Fruit fly (Drosophila melanogaster) whole organism, pupa: ENCODE results near the gene CG32767.
A peak's percentile ranks its signal among the peaks of the same experiment; 100 is the strongest.

Experiments used
- CG10348 ChIP-seq: fragments of 200-800 bp; sonication (Bioruptor generic); IDR thresholded peaks from 2 replicates; pipeline ENCODE4 v1.3.6; 2022; ENCODE audit warnings: missing biosample characterization, missing genetic modification characterization
- CG12605 ChIP-seq: fragments of 200-800 bp; sonication (Bioruptor generic); IDR thresholded peaks from 2 replicates; pipeline ENCODE4 v1.3.6; 2022; ENCODE audit warnings: missing biosample characterization, missing genetic modification characterization
- CG13204 ChIP-seq: fragments of 200-800 bp; sonication (Bioruptor generic); optimal IDR thresholded peaks from 2 replicates; lab custom pipeline; 2018; ENCODE audit warnings: missing biosample characterization, mild to moderate bottlenecking, missing genetic modification characterization, moderate library complexity
- CG14655 ChIP-seq: fragments of 200-800 bp; sonication (Bioruptor generic); optimal IDR thresholded peaks from 3 replicates; lab custom pipeline; 2017; ENCODE audit warnings: mild to moderate bottlenecking, missing biosample characterization, missing genetic modification reagents, missing genetic modification characterization
- CG15710 ChIP-seq: fragments of 200-800 bp; sonication (Bioruptor generic); optimal IDR thresholded peaks from 2 replicates; lab custom pipeline; 2018; ENCODE audit warnings: missing biosample characterization, mild to moderate bottlenecking, missing genetic modification characterization, moderate library complexity
- CG17806 ChIP-seq: fragments of 200-800 bp; sonication (Bioruptor generic); optimal IDR thresholded peaks from 2 replicates; lab custom pipeline; 2018; ENCODE audit warnings: missing biosample characterization, mild to moderate bottlenecking, missing genetic modification characterization, moderate library complexity
- CG32121 ChIP-seq: fragments of 200-800 bp; sonication (Bioruptor generic); IDR thresholded peaks from 2 replicates; pipeline ENCODE4 v1.3.6; 2022; ENCODE audit warnings: missing biosample characterization, missing genetic modification characterization
- CG34367 ChIP-seq: fragments of 200-800 bp; sonication (Bioruptor generic); optimal IDR thresholded peaks from 2 replicates; lab custom pipeline; 2018; ENCODE audit warnings: missing biosample characterization, mild to moderate bottlenecking, missing genetic modification characterization
- CG4496 ChIP-seq: fragments of 200-800 bp; sonication (Bioruptor generic); IDR thresholded peaks from 3 replicates; pipeline ENCODE4 v1.3.6; 2022; ENCODE audit warnings: missing biosample characterization, missing genetic modification characterization
- CG8159 ChIP-seq: fragments of 200-800 bp; sonication (Bioruptor generic); optimal IDR thresholded peaks from 3 replicates; lab custom pipeline; 2018; ENCODE audit warnings: missing biosample characterization, mild to moderate bottlenecking, missing genetic modification characterization, moderate library complexity
- CG8301 ChIP-seq: fragments of 200-800 bp; sonication (Bioruptor generic); optimal IDR thresholded peaks from 2 replicates; lab custom pipeline; 2018; ENCODE audit warnings: missing biosample characterization, mild to moderate bottlenecking, missing genetic modification characterization
- CG9948 ChIP-seq: fragments of 200-800 bp; sonication (Bioruptor generic); optimal IDR thresholded peaks from 2 replicates; lab custom pipeline; 2018; ENCODE audit warnings: missing biosample characterization, mild to moderate bottlenecking, missing genetic modification characterization, moderate library complexity
- D1 ChIP-seq: fragments of 200-800 bp; sonication (Bioruptor generic); optimal IDR thresholded peaks from 2 replicates; lab custom pipeline; 2018; ENCODE audit warnings: missing biosample characterization, mild to moderate bottlenecking, missing genetic modification characterization, moderate library complexity
- EcR ChIP-seq: fragments of 200-800 bp; sonication (Bioruptor generic); optimal IDR thresholded peaks from 3 replicates; lab custom pipeline; 2019; ENCODE audit warnings: missing biosample characterization, missing genetic modification characterization, mild to moderate bottlenecking, moderate library complexity, missing genetic modification reagents
- Ets98B ChIP-seq: fragments of 200-800 bp; sonication (Bioruptor generic); IDR thresholded peaks from 2 replicates; pipeline ENCODE4 v1.3.6; 2022; ENCODE audit warnings: missing biosample characterization, missing genetic modification characterization
- Pif1A ChIP-seq: fragments of 200-800 bp; sonication (Bioruptor generic); optimal IDR thresholded peaks from 3 replicates; lab custom pipeline; 2016; ENCODE audit warnings: missing biosample characterization, missing genetic modification characterization
- Pif1B ChIP-seq: fragments of 200-800 bp; sonication (Bioruptor generic); optimal IDR thresholded peaks from 3 replicates; lab custom pipeline; 2016; ENCODE audit warnings: missing biosample characterization, missing genetic modification characterization
- Snoo ChIP-seq: fragments of 200-800 bp; sonication (Bioruptor generic); optimal IDR thresholded peaks from 3 replicates; lab custom pipeline; 2017; ENCODE audit warnings: missing biosample characterization, mild to moderate bottlenecking, missing genetic modification characterization, inconsistent platforms
- fd96Ca ChIP-seq: fragments of 200-800 bp; sonication (Bioruptor generic); IDR thresholded peaks from 3 replicates; pipeline ENCODE4 v1.3.6; 2022; ENCODE audit warnings: missing biosample characterization, missing genetic modification characterization
- gl ChIP-seq: fragments of 200-800 bp; sonication (Bioruptor generic); optimal IDR thresholded peaks from 2 replicates; lab custom pipeline; 2018; ENCODE audit warnings: missing biosample characterization, mild to moderate bottlenecking, missing genetic modification characterization
- rn ChIP-seq: fragments of 200-800 bp; sonication (Bioruptor generic); IDR thresholded peaks from 2 replicates; pipeline ENCODE4 v1.3.6; 2022; ENCODE audit warnings: missing biosample characterization, missing genetic modification characterization

Gene CG32767

DNA sequence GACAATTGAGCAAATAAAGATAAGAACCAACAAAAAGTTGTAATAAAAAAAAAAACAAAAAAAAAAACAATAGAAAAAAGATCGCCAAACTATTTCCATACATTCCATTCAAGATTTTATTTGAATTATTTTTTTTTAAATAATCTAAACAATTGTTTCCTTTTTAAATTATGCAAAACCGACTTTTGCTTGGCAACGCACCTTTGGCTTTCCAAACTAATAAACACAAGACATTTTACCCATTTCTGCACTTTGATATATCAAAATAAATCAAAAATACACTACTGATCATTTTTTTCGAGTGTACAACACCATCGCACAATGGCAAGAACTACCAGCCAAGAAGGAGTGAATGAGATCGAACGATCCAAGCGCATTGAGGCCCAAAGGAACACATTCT is 39.4 kb downstream of the CG32767 start:
- TF ChIP-seq CG8301 (tag; lab: Kevin White, UChicago) = peak; percentile 80
- TF ChIP-seq CG15710 = peak; percentile 73
- no peak for TF ChIP-seq CG32121
- no peak for TF ChIP-seq gl
- peak; percentile 82 for TF ChIP-seq CG8159 (tag; lab: Kevin White, UChicago)
- TF ChIP-seq CG34367 (tag; lab: Kevin White, UChicago) = peak; percentile 81
- peak; percentile 60 for TF ChIP-seq Pif1A (GFP tag; lab: Kevin White, UChicago)
- peak; percentile 84 for TF ChIP-seq CG17806 (tag; lab: Kevin White, UChicago)
- peak; percentile 68 for TF ChIP-seq Pif1B (GFP tag; lab: Kevin White, UChicago)
- peak; percentile 77 for TF ChIP-seq D1
- TF ChIP-seq CG14655 = peak; percentile 93
- TF ChIP-seq CG4496 (GFP tag; lab: Robert Waterston, UW) = no peak; the same call in 2 of the 3 replicates
- peak; percentile 57 for TF ChIP-seq Snoo
- 0 out of 3 replicates have a peak, but pooled peaks have one; percentile 44 for TF ChIP-seq fd96Ca (GFP tag; lab: Robert Waterston, UW)
- peak; percentile 91 for TF ChIP-seq CG9948 (tag; lab: Kevin White, UChicago)
- no peak for TF ChIP-seq rn (GFP tag; lab: Robert Waterston, UW)
- TF ChIP-seq CG13204 (GFP tag; lab: Kevin White, UChicago) = peak; percentile 38

DNA sequence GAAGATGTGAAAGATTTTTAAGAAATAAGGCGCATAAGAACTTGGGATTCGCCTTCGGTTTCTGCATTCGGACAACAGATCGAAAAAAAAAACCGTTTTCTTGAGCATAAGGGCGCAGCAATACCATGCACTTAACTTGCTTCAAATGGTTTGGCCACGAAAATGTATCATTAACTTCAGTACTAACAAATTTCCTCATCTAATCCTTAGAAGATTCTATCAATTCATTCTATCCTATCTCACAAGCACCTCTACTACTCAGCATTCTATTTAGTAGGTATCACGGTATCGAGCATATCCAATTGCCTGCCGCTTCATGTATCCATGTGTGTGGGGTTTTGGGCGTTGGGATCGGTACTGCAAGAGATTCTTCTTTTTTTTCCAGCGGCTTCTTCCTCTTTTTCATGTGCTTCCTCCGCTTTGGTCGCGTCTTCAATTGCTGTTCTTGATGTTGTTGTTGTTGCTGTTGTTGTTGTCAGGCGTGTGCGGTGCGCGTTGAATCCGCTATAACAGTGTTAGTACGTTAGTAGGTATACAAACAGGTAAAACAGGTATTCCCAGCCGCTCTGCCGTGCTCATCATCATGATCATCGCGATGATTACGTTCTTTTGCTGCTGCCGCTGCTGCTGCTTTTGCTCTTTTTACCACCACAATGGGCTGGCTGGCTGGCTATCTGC is 40.0 kb downstream of the CG32767 start:
- peak; percentile 71 for TF ChIP-seq CG8159 (tag; lab: Kevin White, UChicago)
- TF ChIP-seq Pif1B (GFP tag; lab: Kevin White, UChicago) = peak; percentile 3
- no peak for TF ChIP-seq CG4496 (GFP tag; lab: Robert Waterston, UW)
- peak; percentile 72 for TF ChIP-seq CG17806 (tag; lab: Kevin White, UChicago)
- no peak for TF ChIP-seq CG10348
- TF ChIP-seq CG15710 = peak; percentile 55
- peak; percentile 36 for TF ChIP-seq Pif1A (GFP tag; lab: Kevin White, UChicago)
- TF ChIP-seq gl = peak; percentile 32
- peak; percentile 53 for TF ChIP-seq Snoo
- TF ChIP-seq D1 = peak; percentile 27
- peak; percentile 65 for TF ChIP-seq CG8301 (tag; lab: Kevin White, UChicago)
- TF ChIP-seq CG12605 (GFP tag; lab: Robert Waterston, UW) = no peak
- TF ChIP-seq CG14655 = peak; percentile 81
- TF ChIP-seq CG34367 (tag; lab: Kevin White, UChicago) = peak; percentile 63
- no peak for TF ChIP-seq fd96Ca (GFP tag; lab: Robert Waterston, UW)
- TF ChIP-seq CG9948 (tag; lab: Kevin White, UChicago) = peak; percentile 79

DNA sequence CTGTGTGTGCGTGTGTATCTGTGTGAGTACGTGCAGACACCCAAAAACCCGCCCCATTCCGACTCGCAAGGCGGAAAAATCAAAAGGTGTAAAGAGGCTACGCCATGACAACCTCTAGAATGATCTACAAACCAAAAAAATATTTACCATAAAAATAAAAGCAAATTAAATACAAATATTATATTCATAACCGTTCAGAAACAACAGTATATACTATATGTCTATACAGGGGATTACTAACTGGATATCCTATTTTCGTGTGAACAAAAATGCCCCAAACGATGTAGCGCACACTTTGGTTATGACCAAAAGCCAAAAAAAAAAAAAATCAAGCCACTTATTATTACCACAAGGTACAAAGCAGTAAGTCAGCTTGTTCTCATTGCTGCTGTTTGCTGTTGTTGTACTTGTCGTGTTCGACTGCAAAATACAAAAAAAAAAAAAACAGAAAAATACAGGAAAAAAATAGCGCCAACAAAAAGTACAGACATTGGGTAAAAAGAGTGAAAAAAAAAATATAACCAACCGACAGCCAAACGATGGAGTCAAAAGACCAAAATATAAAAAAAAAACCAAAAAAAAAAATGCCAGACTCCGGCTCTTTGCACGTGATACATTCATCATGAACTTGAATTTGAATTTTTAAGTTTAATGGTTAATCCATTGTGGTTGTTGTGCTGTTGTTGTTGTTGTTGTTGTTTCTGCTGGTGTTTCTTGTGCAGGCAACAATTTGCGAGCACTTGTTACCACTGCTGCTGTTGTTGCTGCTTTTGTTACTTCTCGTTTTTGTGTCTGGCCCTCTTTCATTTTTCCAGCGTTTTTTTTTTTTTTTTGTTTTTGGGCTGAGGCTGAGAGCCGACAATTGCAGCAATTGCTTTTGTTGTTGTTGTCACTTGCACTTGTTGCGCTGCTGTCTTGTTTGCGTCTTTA is 42.8 kb downstream of the CG32767 start:
- TF ChIP-seq CG14655 (peak; percentile 74), CG12605 (GFP tag; lab: Robert Waterston, UW) (peak; percentile 64), CG9948 (tag; lab: Kevin White, UChicago) (peak; percentile 49), CG8159 (tag; lab: Kevin White, UChicago) (peak; percentile 58), CG32121 (peak; percentile 89), gl (no peak), Snoo (peak; percentile 81), D1 (no peak), EcR (GFP tag; lab: Kevin White, UChicago) (no peak), fd96Ca (GFP tag; lab: Robert Waterston, UW) (peak; percentile 83), CG4496 (GFP tag; lab: Robert Waterston, UW) (peak; percentile 88), Ets98B (GFP tag; lab: Robert Waterston, UW) (peak; percentile 79), CG10348 (peak; percentile 72), CG13204 (GFP tag; lab: Kevin White, UChicago) (no peak), CG17806 (tag; lab: Kevin White, UChicago) (peak; percentile 54), CG34367 (tag; lab: Kevin White, UChicago) (peak; percentile 37), rn (GFP tag; lab: Robert Waterston, UW) (peak; percentile 55; the same call in 1 of the 2 replicates), Pif1A (GFP tag; lab: Kevin White, UChicago) (peak; percentile 82), CG15710 (peak; percentile 40), Pif1B (GFP tag; lab: Kevin White, UChicago) (peak; percentile 82), CG8301 (tag; lab: Kevin White, UChicago) (peak; percentile 63)

DNA sequence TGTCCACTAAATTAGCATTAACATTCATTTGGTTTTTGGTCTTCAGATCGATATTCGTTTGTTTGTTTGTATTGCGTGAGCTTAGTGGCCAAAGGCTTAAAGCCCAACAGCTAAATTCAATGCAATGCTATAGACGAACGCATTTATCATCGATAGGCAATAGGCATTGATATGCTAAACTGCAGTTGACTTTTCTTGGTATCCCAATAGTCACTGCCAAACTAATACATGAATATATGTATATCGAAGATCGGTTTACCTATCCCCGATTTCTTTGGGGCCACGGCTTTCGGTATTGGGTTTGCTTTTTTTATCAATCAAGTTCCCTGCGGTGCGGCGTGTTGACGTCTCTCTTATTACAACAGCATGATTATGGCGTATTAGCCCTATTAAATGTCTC is 44.5 kb downstream of the CG32767 start:
- TF ChIP-seq CG17806 (tag; lab: Kevin White, UChicago) = no peak
- TF ChIP-seq EcR (GFP tag; lab: Kevin White, UChicago) = no peak
- no peak for TF ChIP-seq Ets98B (GFP tag; lab: Robert Waterston, UW)

DNA sequence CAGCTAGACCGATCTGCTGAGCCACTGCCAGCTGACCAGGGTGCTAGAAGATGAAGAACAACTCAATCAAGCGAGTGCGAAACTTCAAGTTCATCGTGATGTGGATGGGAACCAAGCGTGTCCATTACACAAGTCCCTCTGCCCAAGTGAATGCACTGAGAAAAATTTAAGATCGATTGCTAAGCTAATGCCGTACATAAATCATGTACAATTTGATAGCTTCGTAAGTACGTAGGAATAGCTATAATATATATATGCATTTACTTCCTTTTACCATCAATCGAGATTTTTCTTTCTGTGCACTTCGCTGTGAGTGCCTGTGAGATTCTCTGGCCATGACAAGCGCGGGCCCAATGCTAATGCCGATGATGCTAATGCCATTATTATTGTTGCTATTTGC is 46.2 kb downstream of the CG32767 start:
- TF ChIP-seq fd96Ca (GFP tag; lab: Robert Waterston, UW) (0 out of 3 replicates have a peak, but pooled peaks have one; percentile 42), CG10348 (no peak), CG9948 (tag; lab: Kevin White, UChicago) (peak; percentile 64), CG4496 (GFP tag; lab: Robert Waterston, UW) (peak; percentile 35; the same call in 1 of the 3 replicates), CG32121 (no peak), CG8159 (tag; lab: Kevin White, UChicago) (peak; percentile 26), Snoo (no peak), Pif1B (GFP tag; lab: Kevin White, UChicago) (peak; percentile 31), CG13204 (GFP tag; lab: Kevin White, UChicago) (no peak), CG17806 (tag; lab: Kevin White, UChicago) (peak; percentile 45), EcR (GFP tag; lab: Kevin White, UChicago) (no peak), CG8301 (tag; lab: Kevin White, UChicago) (peak; percentile 37), CG34367 (tag; lab: Kevin White, UChicago) (peak; percentile 40), CG14655 (peak; percentile 71), Pif1A (GFP tag; lab: Kevin White, UChicago) (peak; percentile 20), CG12605 (GFP tag; lab: Robert Waterston, UW) (no peak), CG15710 (peak; percentile 30)
- TF ChIP-seq, all 21 proteins: peak for 11
